Fruit fly (Drosophila melanogaster): ENCODE results near the gene RpL17.

The RpL17 gene

DNA sequence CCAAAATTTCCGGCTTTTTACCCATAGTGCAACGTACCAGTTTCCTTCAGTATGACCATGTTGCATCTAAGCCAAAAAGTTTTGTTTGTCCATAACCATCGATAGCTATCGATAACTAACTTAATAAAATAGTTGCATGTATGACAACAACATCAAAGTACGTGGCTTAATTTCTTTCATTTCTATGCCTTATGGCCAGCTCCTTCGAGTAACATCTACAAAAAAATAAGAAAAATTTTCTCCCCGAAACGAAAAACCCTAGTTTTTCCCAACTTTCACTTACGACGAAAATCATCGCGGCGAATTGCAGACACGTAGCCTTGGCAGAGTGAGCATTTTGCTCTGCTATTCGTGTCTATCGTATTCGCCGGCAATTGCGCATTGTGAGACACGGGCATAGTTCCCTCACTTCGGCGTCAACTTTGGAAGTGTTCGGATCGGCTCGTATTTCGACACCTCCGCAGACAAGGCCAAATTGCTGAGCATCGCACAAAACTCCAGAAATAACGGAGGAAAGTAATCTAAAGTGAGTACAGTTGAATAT lies 12.2 kb upstream of the RpL17 start, which contains the start of gene sov (continued):
- TF ChIP-seq slou (GFP tag; optimal IDR thresholded peaks at IDR 0.05) (no peak), bcd (GFP tag; optimal IDR thresholded peaks at IDR 0.05) (no peak), CG15514 (GFP tag; optimal IDR thresholded peaks at IDR 0.05) (peak; percentile 17), CG30020 (tag; optimal IDR thresholded peaks at IDR 0.05) (peak; percentile 37), z (GFP tag; IDR thresholded peaks at IDR 0.05) (no peak), CG4360 (GFP tag; IDR thresholded peaks at IDR 0.05) (peak; percentile 57; the same call in 1 of the 2 replicates), CG31224 (GFP tag; IDR thresholded peaks at IDR 0.05) (no peak), D (optimal IDR thresholded peaks at IDR 0.05) (no peak), D (GFP tag; optimal IDR thresholded peaks at IDR 0.05) (no peak), CG31388 (GFP tag; optimal IDR thresholded peaks at IDR 0.05) (no peak), eyg (GFP tag; optimal IDR thresholded peaks at IDR 0.05) (no peak), dmrt99B (tag; optimal IDR thresholded peaks at IDR 0.05) (no peak), Blimp-1 (GFP tag; optimal IDR thresholded peaks at IDR 0.05) (peak; percentile 65), Mes4 (GFP tag; optimal IDR thresholded peaks at IDR 0.05) (no peak), dan (GFP tag; IDR thresholded peaks at IDR 0.05) (no peak), wdn (GFP tag; IDR thresholded peaks at IDR 0.05) (no peak), CG18262 (tag; optimal IDR thresholded peaks at IDR 0.05) (no peak), CG13424 (tag; optimal IDR thresholded peaks at IDR 0.05) (no peak), eve (GFP tag; optimal IDR thresholded peaks at IDR 0.05) (no peak), tin (GFP tag; optimal IDR thresholded peaks at IDR 0.05) (no peak), chm (GFP tag; IDR thresholded peaks at IDR 0.05) (no peak), fd96Cb (tag; optimal IDR thresholded peaks at IDR 0.05) (no peak), CG12219 (GFP tag; optimal IDR thresholded peaks at IDR 0.05) (no peak), Rx (GFP tag; IDR thresholded peaks at IDR 0.05) (no peak), mirr (GFP tag; optimal IDR thresholded peaks at IDR 0.05) (peak; percentile 3), aop (GFP tag; IDR thresholded peaks at IDR 0.05) (no peak), CG9797 (GFP tag; optimal IDR thresholded peaks at IDR 0.05) (peak; percentile 60), row (GFP tag; IDR thresholded peaks at IDR 0.05) (peak; percentile 64; the same call in 2 of the 3 replicates), klu (GFP tag; IDR thresholded peaks at IDR 0.05) (no peak), Tbp (GFP tag; optimal IDR thresholded peaks at IDR 0.05) (no peak), CG4730 (GFP tag; IDR thresholded peaks at IDR 0.05) (no peak), dimm (GFP tag; IDR thresholded peaks at IDR 0.05) (no peak), slbo (GFP tag; IDR thresholded peaks at IDR 0.05) (no peak), Taf1 (GFP tag; IDR thresholded peaks at IDR 0.05) (no peak), cas (GFP tag; IDR thresholded peaks at IDR 0.05) (no peak), CG5953 (GFP tag; IDR thresholded peaks at IDR 0.05) (no peak), MESR4 (GFP tag; optimal IDR thresholded peaks at IDR 0.05) (peak; percentile 45), CG32532 (GFP tag; IDR thresholded peaks at IDR 0.05) (no peak), Ada2b (GFP tag; IDR thresholded peaks at IDR 0.05) (no peak), CG12155 (GFP tag; optimal IDR thresholded peaks at IDR 0.05) (peak; percentile 6), HmgZ (tag; optimal IDR thresholded peaks at IDR 0.05) (no peak), Aef1 (GFP tag; IDR thresholded peaks at IDR 0.05) (no peak), CG1603 (tag; optimal IDR thresholded peaks at IDR 0.05) (no peak), toy (GFP tag; IDR thresholded peaks at IDR 0.05) (no peak), CG16813 (GFP tag; IDR thresholded peaks at IDR 0.05; ENCODE audit: partially characterized antibody) (peak; percentile 90), E2f2 (GFP tag; IDR thresholded peaks at IDR 0.05) (0 out of 2 replicates have a peak, but pooled peaks have one; percentile 14), BtbVII (GFP tag; optimal IDR thresholded peaks at IDR 0.05) (no peak), CG2678 (tag; optimal IDR thresholded peaks at IDR 0.05) (no peak), chn (GFP tag; optimal IDR thresholded peaks at IDR 0.05) (no peak), Myb (GFP tag; optimal IDR thresholded peaks at IDR 0.05) (peak; percentile 9), Ptx1 (GFP tag; IDR thresholded peaks at IDR 0.05) (no peak), CG15601 (tag; optimal IDR thresholded peaks at IDR 0.05) (peak; percentile 3), NfI (GFP tag; optimal IDR thresholded peaks at IDR 0.05) (no peak)

Measured in whole organism, embryonic.